Worm (Caenorhabditis elegans): ENCODE data around the gene ndx-3.

DNA sequence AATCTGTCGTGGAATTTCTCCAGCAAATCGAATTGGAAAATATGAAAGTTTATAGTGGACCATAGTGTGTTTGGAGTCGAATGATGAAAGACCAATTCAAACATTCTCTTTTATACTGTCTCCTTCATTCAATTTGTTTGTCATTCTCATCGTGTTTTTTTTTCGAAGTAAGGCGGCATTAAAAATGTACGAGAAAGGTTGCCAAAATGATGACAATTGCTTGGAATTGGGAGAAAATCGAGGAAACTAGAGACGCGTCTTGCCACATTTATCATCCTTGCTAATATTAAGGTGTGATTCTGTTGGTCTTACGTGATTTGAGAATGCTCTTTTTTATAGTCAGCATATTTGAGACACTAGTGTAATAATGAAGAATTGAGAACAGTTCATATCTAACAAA, 18.4 kb upstream of the ndx-3 start, which contains the start of gene gst-30:
- TF ChIP-seq ama-1 (optimal IDR thresholded peaks at IDR 0.05) (no peak), ceh-36 (tag; optimal IDR thresholded peaks at IDR 0.05) (no peak), flt-1 (GFP tag; IDR thresholded peaks at IDR 0.05) (no peak), hmg-4 (GFP tag; optimal IDR thresholded peaks at IDR 0.05) (no peak), tbx-37 (GFP tag; conservative IDR thresholded peaks at IDR 0.05) (no peak)
